Comparison of ENCODE assay signal across 4 worm cellular contexts in genomic region chrII:8820126-8820972, ce11.
TF ChIP-seq lines count a peak whose summit lies in the region.

No protein-coding gene starts in this region.

TF ChIP-seq in whole organism, L1 larva, 84 proteins besides CTCF, POLR2A, EP300 and RAD21 (continued from another document and continues in another):
- TF ChIP-seq unc-130 (tag; optimal IDR thresholded peaks at IDR 0.05; lab: Kevin White, UChicago) (no peak), unc-30 (tag; optimal IDR thresholded peaks at IDR 0.05; lab: Kevin White, UChicago) (no peak), elt-2 (tag; optimal IDR thresholded peaks at IDR 0.05; lab: Kevin White, UChicago) (no peak), dsc-1 (tag; optimal IDR thresholded peaks at IDR 0.05; lab: Kevin White, UChicago) (no peak), sptf-1 (tag; optimal IDR thresholded peaks at IDR 0.05; lab: Kevin White, UChicago) (no peak), pax-3 (tag; optimal IDR thresholded peaks at IDR 0.05; lab: Kevin White, UChicago) (no peak), nhr-71 (tag; optimal IDR thresholded peaks at IDR 0.05; lab: Kevin White, UChicago) (peak; percentile 35), F16B12.6 (tag; optimal IDR thresholded peaks at IDR 0.05; lab: Kevin White, UChicago) (no peak), nhr-85 (tag; lab: Kevin White, UChicago) (peak; percentile 73), ceh-82 (tag; optimal IDR thresholded peaks at IDR 0.05; lab: Kevin White, UChicago) (no peak), jun-1 (tag; optimal IDR thresholded peaks at IDR 0.05; lab: Kevin White, UChicago) (no peak), skn-1 (tag; optimal IDR thresholded peaks at IDR 0.05; lab: Kevin White, UChicago) (no peak), egl-27 (tag; optimal IDR thresholded peaks at IDR 0.05; lab: Kevin White, UChicago) (no peak), nhr-84 (tag; optimal IDR thresholded peaks at IDR 0.05; lab: Kevin White, UChicago) (no peak), nhr-12 (tag; optimal IDR thresholded peaks at IDR 0.05; lab: Kevin White, UChicago) (no peak), elt-3 (tag; optimal IDR thresholded peaks at IDR 0.05; lab: Kevin White, UChicago) (peak in 3 of 6 experiments; percentile 30 to 61 (median 33)), isw-1 (GFP tag; IDR thresholded peaks at IDR 0.05; lab: Robert Waterston, UW) (no peak), ces-1 (GFP tag; optimal IDR thresholded peaks at IDR 0.05; lab: Kevin White, UChicago) (no peak), egl-13 (tag; optimal IDR thresholded peaks at IDR 0.05; lab: Kevin White, UChicago) (no peak), efl-3 (GFP tag; optimal IDR thresholded peaks at IDR 0.05; lab: Kevin White, UChicago) (no peak), nhr-11 (tag; optimal IDR thresholded peaks at IDR 0.05; lab: Kevin White, UChicago) (no peak), swsn-7 (tag; optimal IDR thresholded peaks at IDR 0.05; lab: Kevin White, UChicago) (no peak), lir-3 (tag; optimal IDR thresholded peaks at IDR 0.05; lab: Kevin White, UChicago; ENCODE audit: poor library complexity) (peak; percentile 28), unc-62 (GFP tag; optimal IDR thresholded peaks at IDR 0.05; lab: Kevin White, UChicago) (no peak), ama-1 (optimal IDR thresholded peaks at IDR 0.05; lab: Kevin White, UChicago) (peak; percentile 46), C34B4.2 (tag; optimal IDR thresholded peaks at IDR 0.05; lab: Kevin White, UChicago) (no peak), ceh-88 (GFP tag; IDR thresholded peaks at IDR 0.05; lab: Robert Waterston, UW) (no peak), ztf-11 (tag; optimal IDR thresholded peaks at IDR 0.05; lab: Kevin White, UChicago) (no peak), lin-35 (GFP tag; optimal IDR thresholded peaks at IDR 0.05; lab: Kevin White, UChicago) (peak in 1 of 2 experiments; percentile 48), fkh-4 (tag; optimal IDR thresholded peaks at IDR 0.05; lab: Kevin White, UChicago; ENCODE audit: borderline replicate concordance) (no peak), efl-1 (optimal IDR thresholded peaks at IDR 0.05; lab: Kevin White, UChicago) (peak in 1 of 2 experiments; percentile 1), efl-1 (GFP tag; optimal IDR thresholded peaks at IDR 0.05 in 1 of 2; lab: Kevin White, UChicago) (peak in 1 of 2 experiments; percentile 89), dpl-1 (GFP tag; optimal IDR thresholded peaks at IDR 0.05; lab: Kevin White, UChicago) (no peak), C04F5.9 (tag; optimal IDR thresholded peaks at IDR 0.05; lab: Kevin White, UChicago) (no peak)

TF ChIP-seq in whole organism, L3 larva, 47 proteins besides CTCF, POLR2A, EP300 and RAD21 (continued from another document):
- TF ChIP-seq R02D3.7 (tag; optimal IDR thresholded peaks at IDR 0.05; lab: Kevin White, UChicago) (no peak), lsy-12 (tag; optimal IDR thresholded peaks at IDR 0.05; lab: Kevin White, UChicago) (peak; percentile 25), ztf-4 (tag; optimal IDR thresholded peaks at IDR 0.05; lab: Kevin White, UChicago) (peak; percentile 57), unc-62 (GFP tag; optimal IDR thresholded peaks at IDR 0.05; lab: Kevin White, UChicago) (peak; percentile 14)

TF ChIP-seq in whole organism, L4 larva, 104 proteins besides CTCF, POLR2A, EP300 and RAD21 (continued from another document):
- TF ChIP-seq dmd-8 (GFP tag; IDR thresholded peaks at IDR 0.05; lab: Robert Waterston, UW) (0 out of 2 replicates have a peak, but pooled peaks have one; percentile 41), dve-1 (tag; optimal IDR thresholded peaks at IDR 0.05; lab: Kevin White, UChicago; ENCODE audit: insufficient read depth) (peak; percentile 25), nhr-48 (tag; optimal IDR thresholded peaks at IDR 0.05; lab: Kevin White, UChicago) (peak; percentile 55), unc-130 (GFP tag; optimal IDR thresholded peaks at IDR 0.05; lab: Kevin White, UChicago) (no peak), dmd-6 (GFP tag; IDR thresholded peaks at IDR 0.05; lab: Robert Waterston, UW) (no peak; the same call in 1 of the 2 replicates), lin-39 (tag; optimal IDR thresholded peaks at IDR 0.05; lab: Kevin White, UChicago) (no peak), hlh-30 (tag; optimal IDR thresholded peaks at IDR 0.05; lab: Kevin White, UChicago; ENCODE audit: insufficient read depth) (peak; percentile 5), lin-38 (GFP tag; IDR thresholded peaks at IDR 0.05; lab: Robert Waterston, UW) (peak; percentile 2), nhr-28 (tag; optimal IDR thresholded peaks at IDR 0.05; lab: Kevin White, UChicago) (peak; percentile 31), duxl-1 (tag; optimal IDR thresholded peaks at IDR 0.05; lab: Kevin White, UChicago; ENCODE audit: poor library complexity) (peak; percentile 19), madf-5 (GFP tag; IDR thresholded peaks at IDR 0.05; lab: Robert Waterston, UW) (0 out of 4 replicates have a peak, but pooled peaks of 1 of the 2 experiments have one; percentile 22), spr-3 (GFP tag; optimal IDR thresholded peaks at IDR 0.05; lab: Kevin White, UChicago) (no peak), ctbp-1 (GFP tag; IDR thresholded peaks at IDR 0.05; lab: Robert Waterston, UW) (no peak), ZK337.2 (GFP tag; IDR thresholded peaks at IDR 0.05; lab: Robert Waterston, UW) (0 out of 2 replicates have a peak, but pooled peaks have one; percentile 31), aly-2 (tag; optimal IDR thresholded peaks at IDR 0.05; lab: Kevin White, UChicago) (no peak), lin-15B (tag; optimal IDR thresholded peaks at IDR 0.05; lab: Kevin White, UChicago) (no peak), mep-1 (tag; optimal IDR thresholded peaks at IDR 0.05; lab: Kevin White, UChicago) (peak; percentile 6), nhr-6 (tag; optimal IDR thresholded peaks at IDR 0.05; lab: Kevin White, UChicago) (peak; percentile 52), T26A8.4 (GFP tag; IDR thresholded peaks at IDR 0.05; lab: Robert Waterston, UW) (peak; percentile 91), hif-1 (tag; optimal IDR thresholded peaks at IDR 0.05; lab: Kevin White, UChicago) (peak in 1 of 2 experiments; percentile 6)

TF ChIP-seq in whole organism, young adult, 124 proteins besides CTCF, POLR2A, EP300 and RAD21 (continued from another document):
- TF ChIP-seq ztf-18 (tag; optimal IDR thresholded peaks at IDR 0.05; lab: Kevin White, UChicago) (no peak), nfya-2 (GFP tag; IDR thresholded peaks at IDR 0.05; lab: Robert Waterston, UW) (no peak), lin-35 (GFP tag; optimal IDR thresholded peaks at IDR 0.05; lab: Kevin White, UChicago) (peak in 1 of 3 experiments; percentile 20), lin-40 (tag; optimal IDR thresholded peaks at IDR 0.05; lab: Kevin White, UChicago) (peak; percentile 3), Y67H2A.10 (GFP tag; conservative IDR thresholded peaks at IDR 0.05; lab: Robert Waterston, UW) (no peak), chd-7 (tag; optimal IDR thresholded peaks at IDR 0.05; lab: Kevin White, UChicago) (peak; percentile 4), K11D2.4 (GFP tag; IDR thresholded peaks at IDR 0.05; lab: Robert Waterston, UW) (0 out of 2 replicates have a peak, but pooled peaks have one; percentile 29), unc-130 (GFP tag; optimal IDR thresholded peaks at IDR 0.05; lab: Kevin White, UChicago) (no peak), Y56A3A.18 (GFP tag; IDR thresholded peaks at IDR 0.05; lab: Robert Waterston, UW) (no peak), aptf-3 (GFP tag; IDR thresholded peaks at IDR 0.05; lab: Robert Waterston, UW) (no peak), madf-6 (GFP tag; IDR thresholded peaks at IDR 0.05; lab: Robert Waterston, UW) (no peak), Y95B8A.8 (GFP tag; IDR thresholded peaks at IDR 0.05; lab: Robert Waterston, UW) (no peak)
